Worm (Caenorhabditis elegans) whole organism, mixed stage, embryonic: Measurements from ENCODE around the gene twk-18.

ENCODE experiments used
- drap-1 ChIP-seq: fragments of 200-800 bp; sonication (Bioruptor generic); optimal IDR thresholded peaks from 3 replicates; lab custom pipeline; 2018; ENCODE audit warnings: mild to moderate bottlenecking, missing genetic modification characterization, missing compliant biosample characterization
- elt-3 ChIP-seq: fragments of 150-350 bp; optimal IDR thresholded peaks from 2 replicates; lab custom pipeline; 2014; ENCODE audit warnings: missing biosample characterization, missing genetic modification characterization
- nhr-28 ChIP-seq: fragments of 150-350 bp; optimal IDR thresholded peaks from 2 replicates; lab custom pipeline; 2014; ENCODE audit warnings: missing biosample characterization, missing genetic modification characterization
- pha-4 ChIP-seq: fragments of 150-350 bp; optimal IDR thresholded peaks from 2 replicates; lab custom pipeline; 2018; ENCODE audit warnings: missing biosample characterization, missing genetic modification reagents, missing genetic modification characterization
- unc-39 ChIP-seq: fragments of 150-350 bp; optimal IDR thresholded peaks from 2 replicates; lab custom pipeline; 2014; ENCODE audit warnings: missing biosample characterization, missing genetic modification characterization

DNA sequence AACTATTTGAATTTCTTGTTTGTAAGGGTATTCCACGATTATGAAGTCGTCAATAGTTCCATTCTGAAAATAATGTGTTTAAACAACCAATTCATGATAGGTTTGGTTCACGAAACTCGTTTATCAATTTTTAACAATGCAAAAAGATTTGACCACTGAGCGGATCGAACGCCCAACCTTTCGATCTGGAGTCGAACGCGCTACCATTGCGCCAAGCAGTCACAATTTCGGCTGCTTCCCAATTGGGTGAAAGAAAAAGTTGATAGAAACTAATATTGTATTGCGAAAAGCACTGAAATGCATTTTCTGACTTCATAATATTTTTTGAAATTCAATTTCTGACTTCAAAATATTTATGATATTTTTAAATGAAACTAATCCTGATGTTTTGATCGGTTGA lies 42.9 kb upstream of the twk-18 start:
- TF ChIP-seq pha-4 (tag; lab: Kevin White, UChicago) = no peak
- TF ChIP-seq drap-1 (GFP tag; lab: Kevin White, UChicago) = no peak
- no peak for TF ChIP-seq nhr-28 (tag; lab: Kevin White, UChicago)
- no peak for TF ChIP-seq elt-3 (tag; lab: Kevin White, UChicago)
- TF ChIP-seq unc-39 (tag; lab: Kevin White, UChicago) = no peak
